Fruit fly (Drosophila melanogaster) whole organism, embryonic: ENCODE results near the gene upSET.
A peak's percentile ranks its signal among the peaks of the same experiment; 100 is the strongest.

Experiments
- B-H1 ChIP-seq: fragments of 200-800 bp; sonication (Bioruptor generic); IDR thresholded peaks from 3 replicates; pipeline ENCODE4 v1.3.6; 2022; ENCODE audit warnings: missing biosample characterization, missing genetic modification characterization
- B-H2 ChIP-seq: fragments of 200-800 bp; sonication (Bioruptor generic); optimal IDR thresholded peaks from 2 replicates; lab custom pipeline; 2018; ENCODE audit warnings: missing biosample characterization, mild to moderate bottlenecking, missing genetic modification characterization
- BtbVII ChIP-seq: fragments of 200-800 bp; sonication (Bioruptor generic); optimal IDR thresholded peaks from 3 replicates; lab custom pipeline; 2017; ENCODE audit warnings: missing biosample characterization, mild to moderate bottlenecking, missing genetic modification characterization
- CG10565 ChIP-seq: fragments of 200-800 bp; sonication (Bioruptor generic); optimal IDR thresholded peaks from 3 replicates; lab custom pipeline; 2016; ENCODE audit warnings: missing biosample characterization, mild to moderate bottlenecking, missing genetic modification characterization
- CG11085 ChIP-seq: fragments of 200-800 bp; sonication (Bioruptor generic); IDR thresholded peaks from 2 replicates; pipeline ENCODE4 v1.3.6; 2022; ENCODE audit warnings: missing biosample characterization, missing genetic modification characterization
- CG11398 ChIP-seq: fragments of 200-800 bp; sonication (Bioruptor generic); optimal IDR thresholded peaks from 2 replicates; lab custom pipeline; 2016; ENCODE audit warnings: missing biosample characterization, missing genetic modification characterization
- CG12299 ChIP-seq: fragments of 200-800 bp; sonication (Bioruptor generic); optimal IDR thresholded peaks from 2 replicates; lab custom pipeline; 2018; ENCODE audit warnings: missing biosample characterization, mild to moderate bottlenecking, missing genetic modification characterization
- CG15601 ChIP-seq: fragments of 200-800 bp; sonication (Bioruptor generic); optimal IDR thresholded peaks from 3 replicates; lab custom pipeline; 2019; ENCODE audit warnings: missing biosample characterization, mild to moderate bottlenecking, missing genetic modification characterization, moderate library complexity
- CG16779 ChIP-seq: fragments of 200-800 bp; sonication (Bioruptor generic); IDR thresholded peaks from 2 replicates; pipeline ENCODE4 v1.3.6; 2022; ENCODE audit warnings: missing biosample characterization, missing genetic modification characterization
- CG17359 ChIP-seq: fragments of 200-800 bp; sonication (Bioruptor generic); optimal IDR thresholded peaks from 3 replicates; lab custom pipeline; 2018; ENCODE audit warnings: missing biosample characterization, mild to moderate bottlenecking, missing genetic modification characterization, moderate library complexity
- CG17829 ChIP-seq: fragments of 200-800 bp; optimal IDR thresholded peaks from 2 replicates; lab custom pipeline; 2019; ENCODE audit warnings: missing biosample characterization, mild to moderate bottlenecking, missing genetic modification characterization, moderate library complexity
- CG18599 ChIP-seq: fragments of 200-800 bp; sonication (Bioruptor generic); optimal IDR thresholded peaks from 3 replicates; lab custom pipeline; 2017; ENCODE audit warnings: missing biosample characterization, missing genetic modification characterization, mild to moderate bottlenecking, moderate library complexity, missing genetic modification reagents
- CG2116 ChIP-seq: fragments of 200-800 bp; sonication (Bioruptor generic); optimal IDR thresholded peaks from 3 replicates; lab custom pipeline; 2018; ENCODE audit warnings: missing biosample characterization, mild to moderate bottlenecking, missing genetic modification characterization
- CG2199 ChIP-seq: fragments of 200-800 bp; sonication (Bioruptor generic); IDR thresholded peaks from 3 replicates; pipeline ENCODE4 v1.3.6; 2022; ENCODE audit warnings: missing biosample characterization, missing genetic modification characterization
- CG31365 ChIP-seq: fragments of 200-800 bp; sonication (Bioruptor generic); optimal IDR thresholded peaks from 2 replicates; lab custom pipeline; 2018; ENCODE audit warnings: missing biosample characterization, mild to moderate bottlenecking, missing genetic modification characterization
- CG3163 ChIP-seq: fragments of 200-800 bp; sonication (Bioruptor generic); optimal IDR thresholded peaks from 3 replicates; lab custom pipeline; 2016; ENCODE audit warnings: missing biosample characterization, missing genetic modification characterization
- CG3726 ChIP-seq: fragments of 200-800 bp; sonication (Bioruptor generic); IDR thresholded peaks from 3 replicates; pipeline ENCODE4, ENCODE4 v1.3.6; 2022; ENCODE audit warnings: missing biosample characterization, missing genetic modification characterization
- CG4424 ChIP-seq: fragments of 200-800 bp; sonication (Bioruptor generic); optimal IDR thresholded peaks from 3 replicates; lab custom pipeline; 2016; ENCODE audit warnings: missing biosample characterization, missing genetic modification characterization
- CG9797 ChIP-seq: fragments of 200-800 bp; sonication (Bioruptor generic); optimal IDR thresholded peaks from 3 replicates; lab custom pipeline; 2018; ENCODE audit warnings: missing biosample characterization, mild to moderate bottlenecking, missing genetic modification characterization
- CHES-1-like ChIP-seq: fragments of 200-800 bp; sonication (Bioruptor generic); optimal IDR thresholded peaks from 2 replicates; lab custom pipeline; 2016; ENCODE audit warnings: missing biosample characterization, missing genetic modification characterization
- D ChIP-seq, 2 experiments: fragments of 200-800 bp in 1 of 2; fragments of >200 bp in 1 of 2; sonication (Bioruptor generic) in 1 of 2; optimal IDR thresholded peaks; 2 replicates in 1 of 2; 3 replicates in 1 of 2; lab custom pipeline; 2017; ENCODE audit warnings: mild to moderate bottlenecking in 1 of 2, missing biosample characterization in 1 of 2, missing genetic modification characterization in 1 of 2, missing genetic modification reagents in 1 of 2
- Dip3 ChIP-seq: fragments of 200-800 bp; sonication (Bioruptor generic); optimal IDR thresholded peaks from 3 replicates; lab custom pipeline; 2016; ENCODE audit warnings: missing biosample characterization, missing genetic modification characterization
- E2f1 ChIP-seq: fragments of 200-800 bp; sonication (Bioruptor generic); IDR thresholded peaks from 2 replicates; pipeline ENCODE4 v1.3.6; 2022; ENCODE audit warnings: missing biosample characterization, missing genetic modification characterization
- E2f2 ChIP-seq: fragments of 200-800 bp; sonication (Bioruptor generic); IDR thresholded peaks from 2 replicates; pipeline ENCODE4 v1.3.6; 2022; ENCODE audit warnings: missing biosample characterization, missing genetic modification characterization
- Eip74EF ChIP-seq, 2 experiments: fragments of 200-800 bp in 1 of 2; fragments of >200 bp in 1 of 2; sonication (Bioruptor generic) in 1 of 2; optimal IDR thresholded peaks; 2 replicates each; lab custom pipeline; 2017 to 2019; ENCODE audit warnings: missing biosample characterization in 2 of 2, missing genetic modification characterization in 2 of 2, mild to moderate bottlenecking in 1 of 2, moderate library complexity in 1 of 2
- Elba2 ChIP-seq: fragments of 200-800 bp; sonication (Bioruptor generic); optimal IDR thresholded peaks from 3 replicates; lab custom pipeline; 2016; ENCODE audit warnings: missing biosample characterization, missing genetic modification characterization
- Hr39 ChIP-seq: fragments of >200 bp; optimal IDR thresholded peaks from 2 replicates; lab custom pipeline; 2017
- MBD-R2 ChIP-seq: fragments of 200-800 bp; sonication (Bioruptor generic); IDR thresholded peaks from 2 replicates; pipeline ENCODE4 v1.3.6; 2022; ENCODE audit warnings: missing biosample characterization, missing genetic modification characterization
- Myb ChIP-seq: fragments of 200-800 bp; sonication (Bioruptor generic); optimal IDR thresholded peaks from 2 replicates; lab custom pipeline; 2016; ENCODE audit warnings: missing biosample characterization, missing genetic modification characterization
- NFAT ChIP-seq: fragments of 200-800 bp; sonication (Bioruptor generic); IDR thresholded peaks from 2 replicates; pipeline ENCODE4 v1.3.6; 2022; ENCODE audit warnings: missing biosample characterization, missing genetic modification characterization
- PHDP ChIP-seq: fragments of 200-800 bp; sonication (Bioruptor generic); optimal IDR thresholded peaks from 3 replicates; lab custom pipeline; 2018; ENCODE audit warnings: missing biosample characterization, mild to moderate bottlenecking, missing genetic modification characterization, moderate library complexity
- Scr ChIP-seq: fragments of 200-800 bp; sonication (Bioruptor generic); IDR thresholded peaks from 2 replicates; pipeline ENCODE4 v1.3.6; 2022; ENCODE audit warnings: missing biosample characterization, missing genetic modification characterization; ENCODE audit not compliant: partially characterized antibody
- Sry-β ChIP-seq: fragments of 200-800 bp; sonication (Bioruptor generic); optimal IDR thresholded peaks from 2 replicates; lab custom pipeline; 2018; ENCODE audit warnings: missing biosample characterization, mild to moderate bottlenecking, missing genetic modification characterization, moderate library complexity
- al ChIP-seq: fragments of 200-800 bp; sonication (Bioruptor generic); IDR thresholded peaks from 2 replicates; pipeline ENCODE4 v1.3.6; 2022; ENCODE audit warnings: missing biosample characterization, missing genetic modification characterization
- amos ChIP-seq: fragments of 200-800 bp; sonication (Bioruptor generic); IDR thresholded peaks from 2 replicates; pipeline ENCODE4 v1.3.6; 2022; ENCODE audit warnings: missing biosample characterization, missing genetic modification characterization; ENCODE audit not compliant: partially characterized antibody
- chinmo ChIP-seq: fragments of 200-800 bp; sonication (Bioruptor generic); IDR thresholded peaks from 4 replicates; pipeline ENCODE4 v1.3.6; 2022; ENCODE audit warnings: missing biosample characterization, missing genetic modification characterization; ENCODE audit not compliant: partially characterized antibody
- crc ChIP-seq: fragments of 200-800 bp; sonication (Bioruptor generic); optimal IDR thresholded peaks from 2 replicates; lab custom pipeline; 2016; ENCODE audit warnings: missing biosample characterization, missing genetic modification characterization
- dan ChIP-seq: fragments of 200-800 bp; sonication (Bioruptor generic); IDR thresholded peaks from 2 replicates; pipeline ENCODE4 v1.3.6; 2022; ENCODE audit warnings: missing biosample characterization, missing genetic modification characterization
- dm ChIP-seq: fragments of 200-800 bp; sonication (Bioruptor generic); optimal IDR thresholded peaks from 3 replicates; lab custom pipeline; 2016; ENCODE audit warnings: missing biosample characterization, missing genetic modification characterization
- gem ChIP-seq: fragments of 200-800 bp; sonication (Bioruptor generic); optimal IDR thresholded peaks from 2 replicates; lab custom pipeline; 2019; ENCODE audit warnings: missing biosample characterization, mild to moderate bottlenecking, missing genetic modification characterization, moderate library complexity
- gro ChIP-seq: fragments of 200-800 bp; sonication (Bioruptor generic); optimal IDR thresholded peaks from 2 replicates; lab custom pipeline; 2016; ENCODE audit warnings: missing biosample characterization, missing genetic modification characterization
- hbn ChIP-seq: fragments of 200-800 bp; sonication (Bioruptor generic); IDR thresholded peaks from 2 replicates; pipeline ENCODE4 v1.3.6; 2022; ENCODE audit warnings: missing biosample characterization, missing genetic modification characterization; ENCODE audit not compliant: partially characterized antibody
- knrl ChIP-seq: fragments of 200-800 bp; sonication (Bioruptor generic); IDR thresholded peaks from 3 replicates; pipeline ENCODE4 v1.3.6; 2022; ENCODE audit warnings: missing biosample characterization, missing genetic modification characterization; ENCODE audit not compliant: partially characterized antibody
- lab ChIP-seq: fragments of 200-800 bp; sonication (Bioruptor generic); optimal IDR thresholded peaks from 3 replicates; lab custom pipeline; 2017; ENCODE audit warnings: missing biosample characterization, missing genetic modification characterization, mild to moderate bottlenecking, moderate library complexity, missing genetic modification reagents
- otp ChIP-seq: fragments of 200-800 bp; sonication (Bioruptor generic); IDR thresholded peaks from 3 replicates; pipeline ENCODE4, ENCODE4 v1.3.6; 2022; ENCODE audit warnings: missing biosample characterization, missing genetic modification characterization
- sd ChIP-seq: fragments of 200-800 bp; sonication (Bioruptor generic); optimal IDR thresholded peaks from 3 replicates; lab custom pipeline; 2018; ENCODE audit warnings: missing biosample characterization, mild to moderate bottlenecking, missing genetic modification characterization, moderate library complexity
- sisA ChIP-seq: fragments of 200-800 bp; sonication (Bioruptor generic); IDR thresholded peaks from 2 replicates; pipeline ENCODE4 v1.3.6; 2022; ENCODE audit warnings: missing biosample characterization, missing genetic modification characterization
- vnd ChIP-seq: fragments of 200-800 bp; sonication (Bioruptor generic); IDR thresholded peaks from 3 replicates; pipeline ENCODE4 v1.3.6; 2022; ENCODE audit warnings: missing biosample characterization, missing genetic modification characterization; ENCODE audit not compliant: partially characterized antibody
- zen2 ChIP-seq: fragments of 200-800 bp; sonication (Bioruptor generic); IDR thresholded peaks from 3 replicates; pipeline ENCODE4 v1.3.6; 2022; ENCODE audit warnings: missing biosample characterization, missing genetic modification characterization; ENCODE audit not compliant: partially characterized antibody
- zfh2 ChIP-seq: fragments of 200-800 bp; sonication (Bioruptor generic); optimal IDR thresholded peaks from 2 replicates; lab custom pipeline; 2016; ENCODE audit warnings: missing biosample characterization, missing genetic modification characterization

upSET gene

DNA sequence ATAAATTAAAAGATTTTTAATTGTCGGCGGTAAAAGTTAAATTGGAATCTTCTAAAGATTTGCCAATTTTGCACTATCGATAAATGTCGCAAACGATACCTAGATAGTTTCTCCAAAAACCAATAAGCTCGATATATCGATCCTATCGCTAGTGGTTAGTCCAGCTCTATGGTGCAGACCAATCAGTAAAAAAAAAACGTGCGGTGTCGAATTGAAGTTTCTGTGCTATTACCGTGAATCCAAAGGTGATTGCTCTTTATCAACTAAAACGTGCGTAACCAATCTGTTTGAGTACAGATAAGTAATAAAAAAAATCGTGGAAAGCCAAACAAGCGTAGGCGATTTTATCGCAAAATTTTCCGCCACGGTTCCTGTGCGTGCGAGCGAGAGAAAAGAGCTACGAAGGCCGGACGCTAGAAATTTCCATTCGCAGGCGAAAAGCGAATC lies 35.0 kb downstream of the upSET start, which contains the start of gene Hsp110 (continued):
- TF ChIP-seq CHES-1-like (GFP tag; lab: Kevin White, UChicago) = peak; percentile 74
- peak; percentile 16; the same call in 1 of the 2 replicates for TF ChIP-seq E2f1 (GFP tag; lab: Robert Waterston, UW)
- TF ChIP-seq CG31365 = peak; percentile 8
- TF ChIP-seq MBD-R2 (GFP tag; lab: Robert Waterston, UW) = peak; percentile 46
- 0 out of 3 replicates have a peak, but pooled peaks have one; percentile 51 for TF ChIP-seq CG2199
- no peak for TF ChIP-seq dan
- no peak for TF ChIP-seq al (GFP tag; lab: Robert Waterston, UW)
- TF ChIP-seq Scr (GFP tag; lab: Robert Waterston, UW) = peak; percentile 99
- TF ChIP-seq Elba2 (GFP tag; lab: Kevin White, UChicago) = peak; percentile 81
- no peak for TF ChIP-seq D (optimal IDR thresholded peaks at IDR 0.05; lab: Kevin White, UChicago)
- no peak for TF ChIP-seq D (GFP tag; optimal IDR thresholded peaks at IDR 0.05; lab: Kevin White, UChicago)
- TF ChIP-seq hbn = peak; percentile 98
- TF ChIP-seq CG15601 = peak; percentile 27
- TF ChIP-seq CG17359 (tag; lab: Kevin White, UChicago) = peak; percentile 37
- no peak for TF ChIP-seq CG3163 (GFP tag; lab: Kevin White, UChicago)
- TF ChIP-seq CG9797 = no peak
- TF ChIP-seq otp (GFP tag; lab: Robert Waterston, UW) = peak; percentile 26; the same call in 1 of the 3 replicates
- TF ChIP-seq gem (tag; lab: Kevin White, UChicago) = peak; percentile 24
- no peak for TF ChIP-seq sisA (GFP tag; lab: Robert Waterston, UW)
- TF ChIP-seq CG18599 (GFP tag; lab: Kevin White, UChicago) = peak; percentile 38
- peak; percentile 81 for TF ChIP-seq NFAT (GFP tag; lab: Robert Waterston, UW)
- TF ChIP-seq Sry-β = no peak
- peak; percentile 99 for TF ChIP-seq zen2
- TF ChIP-seq B-H2 (GFP tag; lab: Kevin White, UChicago) = peak; percentile 45
- TF ChIP-seq crc (GFP tag; lab: Kevin White, UChicago) = no peak
- TF ChIP-seq dm (GFP tag; lab: Kevin White, UChicago) = peak; percentile 83
- TF ChIP-seq amos = peak; percentile 100
- peak in 1 of 2 experiments; percentile 17 for TF ChIP-seq Eip74EF (GFP tag; optimal IDR thresholded peaks at IDR 0.05; lab: Kevin White, UChicago)
- peak; percentile 95 for TF ChIP-seq E2f2 (GFP tag; lab: Robert Waterston, UW)
- TF ChIP-seq CG10565 (GFP tag; lab: Kevin White, UChicago) = no peak
- peak; percentile 25 for TF ChIP-seq CG11398
- peak; percentile 37 for TF ChIP-seq CG12299
- no peak for TF ChIP-seq CG4424
- peak; percentile 58 for TF ChIP-seq gro
- no peak for TF ChIP-seq Hr39 (lab: Kevin White, UChicago)
- peak; percentile 52 for TF ChIP-seq lab (GFP tag; lab: Kevin White, UChicago)
- TF ChIP-seq knrl (GFP tag; lab: Robert Waterston, UW) = peak; percentile 99
- no peak for TF ChIP-seq CG16779 (GFP tag; lab: Robert Waterston, UW)
- peak; percentile 33 for TF ChIP-seq zfh2 (GFP tag; lab: Kevin White, UChicago)
- peak; percentile 62 for TF ChIP-seq Myb
- peak; percentile 99 for TF ChIP-seq chinmo (GFP tag; lab: Robert Waterston, UW)
- peak; percentile 99 for TF ChIP-seq vnd (GFP tag; lab: Robert Waterston, UW)
- TF ChIP-seq BtbVII (GFP tag; lab: Kevin White, UChicago) = peak; percentile 22
- TF ChIP-seq CG3726 (GFP tag; lab: Robert Waterston, UW) = no peak
- peak; percentile 52 for TF ChIP-seq CG17829 (tag; lab: Kevin White, UChicago)
- peak; percentile 90 for TF ChIP-seq CG2116
- no peak for TF ChIP-seq B-H1 (GFP tag; lab: Robert Waterston, UW)
- TF ChIP-seq PHDP (tag; lab: Kevin White, UChicago) = peak; percentile 10
- TF ChIP-seq sd (tag; lab: Kevin White, UChicago) = peak; percentile 13
- no peak for TF ChIP-seq CG11085
- TF ChIP-seq Dip3 = peak; percentile 99
